Worm (Caenorhabditis elegans): ENCODE measurements around the gene T27D12.6.

The T27D12.6 gene

DNA sequence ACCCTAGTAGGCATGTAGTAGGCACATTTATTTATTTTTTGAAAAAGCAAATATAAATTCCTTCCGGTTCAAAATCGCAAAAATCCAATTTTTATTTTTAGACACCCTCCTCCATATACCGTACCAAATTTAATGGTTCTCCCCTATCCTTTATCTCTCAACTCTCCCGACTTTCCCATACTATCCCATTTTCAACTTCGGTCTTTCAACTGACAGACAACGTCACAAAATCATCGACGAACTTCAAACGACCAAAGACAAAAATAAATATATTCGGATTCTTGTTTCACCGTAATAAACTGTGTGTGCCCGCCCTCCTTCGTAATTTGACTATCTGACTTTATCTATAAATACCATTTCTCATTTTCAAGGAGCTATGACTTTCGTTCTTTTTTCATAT is at the start of gene T27D12.6:
T27D12.6 (plus strand) TSS at position 301 of the 400 bp plus-strand sequence.
- no peak for TF ChIP-seq unc-62 (GFP tag; optimal IDR thresholded peaks at IDR 0.05)

DNA sequence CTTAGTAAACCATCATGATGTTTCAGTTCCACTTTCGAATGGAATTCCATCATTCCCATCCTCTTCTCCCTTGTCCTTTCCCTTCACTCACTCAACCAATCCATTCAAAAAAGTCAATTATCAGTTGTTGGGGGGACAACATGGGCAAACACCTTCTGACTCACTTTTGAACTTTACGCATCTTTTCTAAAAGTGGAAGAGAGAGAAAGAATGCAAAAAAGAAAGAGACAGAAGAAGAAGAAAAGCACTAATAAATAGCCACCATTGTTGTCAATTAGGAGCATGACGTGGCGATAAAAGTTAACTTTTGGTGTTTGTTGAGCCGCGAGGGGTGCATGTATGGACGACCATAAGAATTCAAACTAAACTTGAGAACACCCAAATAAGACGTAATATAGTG is 47.3 kb upstream of the T27D12.6 start:
- TF ChIP-seq unc-62 (GFP tag; optimal IDR thresholded peaks at IDR 0.05): no peak

DNA sequence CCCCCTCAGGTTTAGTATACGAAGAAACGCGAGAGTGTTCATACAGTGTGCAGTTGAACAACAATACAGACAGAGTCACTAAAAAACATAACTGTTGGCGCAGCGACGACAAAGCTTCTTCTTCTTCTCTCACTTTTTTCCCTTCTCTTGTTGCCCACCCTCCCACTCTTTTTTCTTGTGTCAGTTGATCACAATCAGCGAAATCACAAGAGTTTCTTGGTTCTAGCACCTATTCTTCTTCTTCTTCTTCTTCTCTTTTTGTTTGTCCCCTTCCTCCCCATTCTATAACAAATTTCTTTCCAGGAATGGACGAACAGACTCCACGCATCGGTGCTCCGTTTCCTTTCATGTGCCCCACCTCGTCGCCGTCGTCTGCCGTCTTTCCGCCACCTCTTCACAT is 44.9 kb upstream of the T27D12.6 start, which contains the start of gene F43G6.4:
F43G6.4 (plus strand) TSS at position 301 of the 400 bp plus-strand sequence.
- no peak for TF ChIP-seq unc-62 (GFP tag; optimal IDR thresholded peaks at IDR 0.05)

DNA sequence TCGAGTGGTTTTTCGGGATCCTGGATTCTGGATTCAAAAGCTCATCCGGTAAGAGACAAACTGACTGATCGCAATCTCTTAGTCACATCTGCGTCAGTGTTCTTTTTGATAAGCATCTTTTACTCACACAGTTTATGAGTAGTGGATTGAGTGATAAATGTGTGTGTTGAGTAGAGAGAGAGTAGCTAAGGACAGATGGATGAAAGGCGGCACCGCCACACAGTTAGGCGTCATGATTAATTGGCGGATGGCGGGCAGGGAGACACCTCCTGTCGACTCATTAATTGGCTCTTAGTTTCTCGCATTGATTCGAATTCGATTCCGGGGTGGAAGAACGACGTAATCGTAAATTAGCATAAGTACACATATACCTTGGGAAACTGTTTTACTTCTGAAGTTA is 40.9 kb upstream of the T27D12.6 start:
- no peak for TF ChIP-seq unc-62 (GFP tag; optimal IDR thresholded peaks at IDR 0.05)

DNA sequence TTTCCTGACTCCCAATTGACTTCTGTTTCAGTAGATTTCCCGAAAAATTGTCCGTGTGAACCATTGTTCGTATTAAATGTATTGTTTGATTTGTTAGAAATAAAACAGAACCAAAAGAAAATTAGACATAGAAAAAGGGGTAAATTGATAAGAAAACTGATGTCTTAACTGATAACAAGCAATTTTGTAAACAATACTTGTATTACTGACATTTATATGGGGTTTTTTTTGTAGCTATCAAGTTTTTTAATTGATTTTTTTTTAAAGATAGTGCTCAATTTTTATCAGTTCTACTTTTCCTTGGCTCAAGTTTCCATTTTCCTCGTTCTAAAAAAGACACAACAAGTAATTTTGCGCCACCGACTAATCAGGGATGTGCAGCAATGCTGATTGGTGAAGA is 38.1 kb upstream of the T27D12.6 start:
- TF ChIP-seq unc-62 (GFP tag; optimal IDR thresholded peaks at IDR 0.05): no peak

DNA sequence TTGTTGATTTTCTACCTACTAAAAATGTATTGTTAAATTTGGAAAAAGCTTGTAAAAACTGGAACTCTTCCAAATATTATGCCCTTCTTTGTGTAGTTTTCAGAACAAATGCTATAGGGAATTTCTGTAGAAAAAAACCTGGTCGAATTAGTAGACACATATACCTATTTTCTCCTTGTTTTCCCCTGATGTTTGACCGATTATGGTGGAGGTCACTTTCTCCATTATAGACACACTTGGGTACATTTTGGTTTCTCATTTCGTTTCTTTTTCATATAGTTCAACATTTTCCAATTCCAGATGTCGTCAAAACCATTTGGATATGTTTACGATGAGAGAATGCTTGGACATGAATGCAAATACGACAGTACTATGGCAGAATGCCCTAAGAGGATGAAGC is 36.6 kb upstream of the T27D12.6 start, which contains the start of gene hda-5:
hda-5 (plus strand) TSS at position 301 of the 400 bp plus-strand sequence.
- TF ChIP-seq unc-62 (GFP tag; optimal IDR thresholded peaks at IDR 0.05): no peak

DNA sequence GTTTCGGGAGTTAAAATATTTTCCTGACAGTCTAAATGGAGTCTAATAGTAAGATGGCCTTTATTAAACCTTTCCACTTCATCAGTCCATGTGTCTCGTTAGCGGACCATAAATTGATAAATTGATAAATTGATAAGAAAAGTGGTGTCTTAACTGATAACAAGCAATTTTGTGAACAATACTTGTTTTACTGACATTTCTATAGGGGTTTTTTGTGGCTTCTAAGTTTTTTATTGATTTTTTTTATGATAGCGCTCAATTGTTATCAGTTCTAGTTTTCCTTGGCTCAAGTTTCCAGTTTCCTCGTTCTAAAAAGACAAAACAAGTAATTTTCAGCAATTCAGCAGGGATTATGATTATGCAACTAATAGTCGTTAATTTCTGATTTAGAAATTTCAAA is 32.9 kb upstream of the T27D12.6 start, which contains the start of gene F43G6.17:
F43G6.17 (plus strand) TSS at position 301 of the 400 bp plus-strand sequence.
- no peak for TF ChIP-seq unc-62 (GFP tag; optimal IDR thresholded peaks at IDR 0.05)

DNA sequence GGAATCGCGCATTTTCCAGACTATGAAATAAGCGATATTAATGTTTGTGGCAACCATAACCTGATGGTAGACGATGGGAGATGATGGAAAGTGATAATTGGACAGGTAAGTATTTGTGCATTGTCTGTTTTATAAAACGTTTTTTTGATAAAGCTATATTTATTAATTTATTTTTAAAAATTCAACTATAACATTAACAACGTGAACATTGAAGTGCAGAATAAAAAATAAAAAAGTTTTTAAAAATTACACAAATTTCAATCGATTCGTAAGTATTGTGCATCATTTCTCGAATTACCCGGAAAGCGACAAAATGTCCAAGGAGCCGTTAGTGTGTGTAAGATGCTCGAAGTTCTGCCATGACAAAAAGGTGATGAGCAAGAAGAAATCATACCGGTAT is 29.1 kb upstream of the T27D12.6 start, which contains the start of gene jmjd-1.1:
jmjd-1.1 (plus strand) TSS at position 301 of the 400 bp plus-strand sequence.
- no peak for TF ChIP-seq unc-62 (GFP tag; optimal IDR thresholded peaks at IDR 0.05)

DNA sequence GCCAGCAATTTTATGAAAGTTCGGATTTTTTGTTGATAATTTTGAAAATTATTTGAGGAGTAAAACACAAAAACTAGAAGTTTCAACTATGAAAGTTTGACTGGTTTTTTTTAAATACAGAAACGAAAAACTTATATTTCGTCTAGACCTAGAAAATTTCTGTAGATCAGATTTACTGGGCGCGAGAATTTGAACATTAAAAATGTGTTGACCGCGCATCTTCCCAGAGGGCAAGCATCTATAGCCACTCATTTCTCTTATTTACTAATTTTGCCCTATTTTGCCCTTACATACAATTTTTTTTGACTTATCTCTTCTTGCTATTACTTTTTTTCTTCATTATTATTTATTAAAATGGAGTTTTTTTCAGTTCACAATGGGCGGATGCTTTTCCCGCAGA is 26.3 kb upstream of the T27D12.6 start, which contains the start of gene F43G6.10:
F43G6.10 (plus strand) TSS at position 371 of the 400 bp plus-strand sequence.
- TF ChIP-seq unc-62 (GFP tag; optimal IDR thresholded peaks at IDR 0.05): no peak

DNA sequence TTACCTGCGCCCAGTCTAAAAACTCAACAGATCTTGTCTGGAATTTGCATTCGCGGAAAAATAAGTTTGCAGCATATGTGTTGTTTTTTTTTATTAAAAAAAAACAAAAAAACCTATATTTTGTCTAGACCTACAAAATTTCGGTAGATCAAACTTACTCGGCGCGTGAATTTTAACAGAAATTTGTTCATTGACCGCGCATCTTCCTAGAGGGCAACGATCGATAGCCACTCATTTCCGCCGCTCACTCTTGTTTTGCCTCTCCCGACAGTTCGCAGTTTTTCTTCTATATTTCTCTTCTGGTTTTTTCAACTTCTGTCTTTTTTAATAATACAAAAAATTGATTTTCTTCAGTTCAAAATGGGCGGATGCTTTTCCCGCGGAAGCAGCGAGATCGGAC is 24.9 kb upstream of the T27D12.6 start, which contains the start of gene F43G6.7:
F43G6.7 (plus strand) TSS at position 355 of the 400 bp plus-strand sequence.
- TF ChIP-seq unc-62 (GFP tag; optimal IDR thresholded peaks at IDR 0.05): no peak

DNA sequence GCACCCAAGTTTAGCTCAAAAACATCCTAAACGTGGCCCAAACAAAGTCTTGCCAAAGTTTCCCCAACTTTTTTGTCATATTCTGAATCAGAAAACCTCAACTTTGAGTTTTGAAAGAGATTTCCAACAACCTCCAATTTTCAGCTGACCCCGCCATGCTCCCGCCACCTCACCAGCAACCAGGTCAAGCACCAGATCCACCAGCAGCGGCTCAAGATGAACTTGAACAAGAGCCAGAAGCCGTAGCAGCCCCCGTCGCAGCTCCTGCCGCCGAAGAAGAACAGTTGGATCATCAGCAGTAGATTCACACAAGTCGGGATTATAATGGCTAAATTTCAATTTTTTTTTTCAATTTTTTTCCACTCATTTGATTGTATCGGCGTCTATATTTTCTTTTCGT is 24.1 kb upstream of the T27D12.6 start:
- TF ChIP-seq unc-62 (GFP tag; optimal IDR thresholded peaks at IDR 0.05): no peak

DNA sequence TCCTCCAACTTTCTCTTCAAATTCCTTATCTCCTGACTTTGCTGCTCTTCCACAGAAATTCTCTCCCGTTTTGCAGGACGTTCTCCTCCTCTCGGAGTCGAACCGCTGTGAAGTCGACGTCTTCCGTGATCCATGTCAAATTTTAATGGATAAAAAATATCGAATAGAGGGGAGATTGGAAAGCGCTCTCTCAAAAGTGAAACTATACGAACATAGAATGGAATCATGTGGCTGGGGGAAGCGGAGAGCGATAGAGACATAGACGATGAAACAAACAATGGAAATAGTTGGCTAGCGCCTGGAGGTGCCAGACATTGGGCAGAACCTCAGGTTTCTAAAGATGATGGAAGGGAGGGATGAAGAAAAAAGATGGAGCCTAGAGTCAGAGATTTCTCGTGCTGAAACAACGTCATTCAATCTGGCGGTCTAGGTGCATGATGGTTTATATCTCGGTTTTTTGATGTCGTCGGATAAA is 21.4 kb upstream of the T27D12.6 start, which contains the start of gene F43G6.8:
F43G6.8 (minus strand) TSS at position 198 of the 475 bp plus-strand sequence.
- no peak for TF ChIP-seq unc-62 (GFP tag; optimal IDR thresholded peaks at IDR 0.05)

DNA sequence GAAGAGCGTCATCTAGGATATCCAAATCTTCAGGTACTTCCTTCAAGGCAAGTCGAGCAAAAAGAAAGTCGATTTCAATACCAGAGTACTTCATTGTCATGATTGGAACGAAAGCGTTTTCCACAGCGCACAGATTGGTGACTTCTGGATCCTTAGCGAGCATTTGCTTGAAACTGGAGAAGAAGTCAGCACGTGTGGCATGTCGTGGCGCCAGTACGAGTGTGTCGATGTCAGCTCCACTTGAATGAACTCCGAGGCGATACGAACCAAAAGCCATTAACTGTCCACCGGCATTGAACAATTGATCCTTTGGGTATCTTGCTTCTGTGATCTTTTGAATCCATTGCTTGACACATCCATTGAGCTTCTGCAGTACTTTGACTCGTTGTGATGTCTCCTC is 19.3 kb upstream of the T27D12.6 start:
- TF ChIP-seq unc-62 (GFP tag; optimal IDR thresholded peaks at IDR 0.05): no peak

DNA sequence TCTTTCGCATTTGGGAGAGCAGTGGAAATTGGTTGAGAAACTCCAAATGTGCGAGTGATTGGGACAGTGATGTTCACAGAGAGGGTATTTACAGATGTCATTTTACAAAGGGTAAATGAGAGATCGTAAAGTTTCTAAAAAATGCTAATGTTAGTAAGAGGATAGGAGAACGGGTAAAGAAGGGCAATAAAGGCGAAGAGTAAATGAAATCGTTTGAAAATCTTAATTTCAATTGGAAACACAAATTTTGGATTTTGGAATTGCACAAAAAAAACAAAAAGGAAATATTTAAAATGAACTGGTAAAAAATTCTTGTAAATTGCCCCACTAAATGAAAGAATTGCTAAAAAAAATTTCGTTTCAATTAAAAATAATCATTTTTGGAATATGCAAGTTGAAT is 18.8 kb upstream of the T27D12.6 start, which contains the start of gene pap-3:
pap-3 (minus strand) TSS at position 101 of the 400 bp plus-strand sequence.
- TF ChIP-seq unc-62 (GFP tag; optimal IDR thresholded peaks at IDR 0.05): no peak

DNA sequence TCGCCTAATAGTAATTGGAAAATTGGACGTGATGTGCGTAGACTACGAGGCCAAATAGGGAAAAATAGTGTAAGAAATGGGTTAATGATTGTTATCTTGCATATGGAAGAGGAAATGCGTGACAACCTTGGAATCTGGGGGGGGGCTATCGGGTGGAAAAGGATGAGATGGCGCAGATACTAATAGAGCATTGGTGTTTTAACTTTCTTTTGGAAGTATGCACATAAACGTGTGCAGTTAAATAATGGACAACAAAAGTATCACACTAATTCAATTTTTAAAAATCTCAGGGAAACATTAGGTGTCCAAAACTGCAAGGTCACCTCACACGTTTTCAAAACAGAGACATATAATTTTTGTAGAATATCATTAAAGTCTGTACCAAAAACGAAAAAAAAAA is 15.5 kb upstream of the T27D12.6 start, which contains the start of gene Y6D1A.2:
Y6D1A.2 (minus strand) TSS at position 101 of the 400 bp plus-strand sequence.
- TF ChIP-seq unc-62 (GFP tag; optimal IDR thresholded peaks at IDR 0.05): no peak

DNA sequence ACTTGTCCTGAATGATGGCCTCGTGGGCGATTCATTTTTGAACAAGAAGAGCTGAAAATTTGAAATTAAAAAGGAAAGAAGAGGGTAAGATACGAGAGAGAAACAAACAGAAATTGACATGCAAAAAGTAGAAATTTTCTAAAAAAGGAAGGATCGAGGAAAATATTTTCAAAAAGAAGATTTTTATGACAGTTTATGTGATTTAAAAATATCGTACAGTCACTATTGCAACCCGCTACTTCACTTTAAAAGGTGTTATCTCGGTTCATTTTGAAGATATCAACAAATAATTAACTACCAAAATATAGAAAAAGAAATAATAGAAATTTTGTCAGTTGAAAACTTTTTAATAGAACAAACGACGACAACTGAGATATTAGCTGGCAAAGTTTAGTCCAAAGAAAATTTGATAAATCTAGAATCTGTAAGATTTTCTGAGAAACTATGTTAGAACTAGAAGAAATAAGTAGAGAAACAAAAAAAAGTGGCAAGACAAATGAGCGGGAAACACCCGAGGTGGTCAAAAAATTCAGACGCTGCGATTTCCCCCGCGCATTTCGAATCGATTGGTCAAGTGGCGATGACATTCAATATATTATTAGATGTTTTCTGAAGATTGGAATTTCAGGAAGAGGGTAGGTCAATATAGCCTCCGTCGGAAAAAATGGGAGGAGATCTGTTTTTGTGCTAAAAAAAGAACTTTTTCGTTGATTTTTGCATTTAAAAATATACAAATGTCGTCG is 11.6 kb upstream of the T27D12.6 start, which contains the start of gene Y6D1A.1:
Y6D1A.1 (minus strand) TSS at position 51 of the 743 bp plus-strand sequence.
- TF ChIP-seq unc-62 (GFP tag; optimal IDR thresholded peaks at IDR 0.05): no peak

DNA sequence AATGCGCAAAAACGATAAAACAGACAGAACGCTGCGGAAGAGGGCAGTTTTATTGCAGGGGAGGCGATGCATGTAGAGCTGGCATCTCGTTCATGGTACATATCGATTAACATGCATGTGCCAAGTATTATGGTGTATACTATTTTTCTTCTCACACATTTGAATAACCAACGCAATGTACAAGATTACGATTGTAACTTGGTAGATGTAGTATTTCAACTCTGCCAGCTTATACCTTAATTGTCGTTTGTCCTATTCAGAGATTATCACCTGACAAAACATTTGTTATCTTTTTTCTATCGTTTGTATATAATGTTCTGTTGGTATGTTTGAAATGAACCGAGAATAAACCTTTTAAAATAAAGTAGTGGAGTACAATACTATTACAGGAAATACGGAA is 5.4 kb upstream of the T27D12.6 start, which contains the start of gene pes-5:
pes-5 (minus strand) TSS at position 101 of the 400 bp plus-strand sequence.
- no peak for TF ChIP-seq unc-62 (GFP tag; optimal IDR thresholded peaks at IDR 0.05)

Data from whole organism, dauer.